Worm (Caenorhabditis elegans) whole organism, L4 larva: ENCODE results near the gene set-15.

Experiments used
- F37D6.2 ChIP-seq: sonication (generic microtip); optimal IDR thresholded peaks from 2 replicates; lab custom pipeline; 2016; ENCODE audit warnings: mild to moderate bottlenecking, missing genetic modification characterization, missing compliant biosample characterization
- F49E8.2 ChIP-seq: sonication (generic microtip); optimal IDR thresholded peaks from 2 replicates; lab custom pipeline; 2016; ENCODE audit warnings: missing compliant biosample characterization, mild to moderate bottlenecking, missing genetic modification characterization, borderline replicate concordance
- ces-1 ChIP-seq: fragments of 150-350 bp; sonication (generic microtip); optimal IDR thresholded peaks from 4 replicates; lab custom pipeline; 2014; ENCODE audit warnings: missing biosample characterization, missing genetic modification reagents, missing genetic modification characterization
- lin-39 ChIP-seq: fragments of 150-350 bp; optimal IDR thresholded peaks from 2 replicates; lab custom pipeline; 2014; ENCODE audit warnings: missing biosample characterization, missing genetic modification reagents, missing genetic modification characterization
- lsy-2 ChIP-seq, 2 experiments: fragments of 150-350 bp in 1 of 2; sonication (generic microtip) in 1 of 2; optimal IDR thresholded peaks; 2 replicates each; lab custom pipeline; 2014 to 2017; ENCODE audit warnings: missing biosample characterization in 2 of 2, missing genetic modification characterization in 2 of 2
- unc-130 ChIP-seq: sonication (generic microtip); optimal IDR thresholded peaks from 2 replicates; lab custom pipeline; 2016; ENCODE audit warnings: missing genetic modification reagents, missing genetic modification characterization, missing compliant biosample characterization

ce11 chrIV:4809397-4809796 is 29.4 kb upstream of the set-15 start, which contains the start of gene ubxn-6:
- TF ChIP-seq F37D6.2 (tag; lab: Kevin White, UChicago) (no peak), F49E8.2 (tag; lab: Kevin White, UChicago) (no peak), lin-39 (no peak), unc-130 (GFP tag; lab: Kevin White, UChicago) (no peak), ces-1 (GFP tag; lab: Kevin White, UChicago) (no peak), lsy-2 (tag; optimal IDR thresholded peaks at IDR 0.05; lab: Kevin White, UChicago) (no peak)
